Worm (Caenorhabditis elegans): ENCODE data around the gene H41C03.3.

The H41C03.3 gene

DNA sequence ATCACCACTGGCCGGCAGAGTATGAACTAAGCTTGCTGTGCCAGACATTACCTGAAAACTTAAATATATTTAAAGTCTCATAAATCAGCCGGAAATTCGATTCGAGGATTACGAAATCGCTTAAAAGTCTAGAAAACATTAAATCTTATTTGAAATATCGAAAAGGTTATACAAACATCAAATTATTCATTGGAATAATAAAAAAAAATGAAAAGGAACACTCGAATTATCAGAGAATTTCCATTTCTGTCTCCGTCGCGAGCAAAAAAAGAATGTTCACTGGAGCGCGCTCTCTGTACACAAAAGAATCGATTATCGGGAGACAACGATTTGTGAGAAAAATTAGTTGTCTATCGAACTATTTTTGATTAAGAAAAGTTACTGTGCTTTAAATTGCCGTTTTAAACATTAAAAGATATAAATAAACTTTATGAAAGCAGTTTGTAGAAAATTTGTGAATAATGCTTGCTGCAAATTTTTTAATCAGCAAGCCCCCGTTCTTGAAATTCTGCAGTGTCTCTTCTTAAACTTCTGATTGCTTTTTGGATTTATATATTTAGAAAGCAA lies 9.3 kb upstream of the H41C03.3 start, which contains the start of gene fzo-1 (continued):
- no peak for TF ChIP-seq sox-4 (tag; optimal IDR thresholded peaks at IDR 0.05)
- TF ChIP-seq Y22D7AL.16 (tag; optimal IDR thresholded peaks at IDR 0.05): no peak
- no peak for TF ChIP-seq C38D4.7 (GFP tag; optimal IDR thresholded peaks at IDR 0.05)
- peak; percentile 36 for TF ChIP-seq dmd-4 (tag; optimal IDR thresholded peaks at IDR 0.05; ENCODE audit: borderline replicate concordance)
- TF ChIP-seq nhr-232 (tag; optimal IDR thresholded peaks at IDR 0.05): no peak
- TF ChIP-seq T23F11.4 (GFP tag; optimal IDR thresholded peaks at IDR 0.05): no peak
- TF ChIP-seq mec-3 (tag; optimal IDR thresholded peaks at IDR 0.05; ENCODE audit: borderline replicate concordance): peak; percentile 40
- TF ChIP-seq zip-5 (tag; optimal IDR thresholded peaks at IDR 0.05): peak; percentile 96
- peak; percentile 90 for TF ChIP-seq fax-1 (tag; optimal IDR thresholded peaks at IDR 0.05)
- TF ChIP-seq ama-1 (optimal IDR thresholded peaks at IDR 0.05): no peak
- peak; percentile 99 for TF ChIP-seq ceh-31 (tag; optimal IDR thresholded peaks at IDR 0.05)
- no peak for TF ChIP-seq ceh-30 (tag; optimal IDR thresholded peaks at IDR 0.05)
- peak; percentile 86 for TF ChIP-seq lim-6 (tag; optimal IDR thresholded peaks at IDR 0.05)
- TF ChIP-seq che-1 (tag; optimal IDR thresholded peaks at IDR 0.05): no peak
- no peak for TF ChIP-seq odd-2 (tag; optimal IDR thresholded peaks at IDR 0.05)
- no peak for TF ChIP-seq madf-2 (tag; optimal IDR thresholded peaks at IDR 0.05)
- peak; percentile 23 for TF ChIP-seq ceh-48 (tag; optimal IDR thresholded peaks at IDR 0.05)
- peak; percentile 49 for TF ChIP-seq pax-1 (tag; optimal IDR thresholded peaks at IDR 0.05)
- TF ChIP-seq fkh-6 (tag; optimal IDR thresholded peaks at IDR 0.05): peak; percentile 60
- no peak for TF ChIP-seq hlh-13 (GFP tag; optimal IDR thresholded peaks at IDR 0.05)
- TF ChIP-seq ceh-18 (tag; optimal IDR thresholded peaks at IDR 0.05): peak; percentile 28
- no peak for TF ChIP-seq hlh-30 (tag; optimal IDR thresholded peaks at IDR 0.05; ENCODE audit: insufficient read depth)
- no peak for TF ChIP-seq nfya-1 (tag; optimal IDR thresholded peaks at IDR 0.05)
- TF ChIP-seq unc-3 (GFP tag; conservative IDR thresholded peaks at IDR 0.05): no peak
- peak; percentile 74 for TF ChIP-seq unc-3 (tag; optimal IDR thresholded peaks at IDR 0.05)
- TF ChIP-seq ceh-24 (tag; optimal IDR thresholded peaks at IDR 0.05): peak; percentile 35
- TF ChIP-seq ztf-16 (tag; optimal IDR thresholded peaks at IDR 0.05): peak; percentile 68
- peak; percentile 95 for TF ChIP-seq tbx-2 (tag; optimal IDR thresholded peaks at IDR 0.05)
- TF ChIP-seq unc-42 (tag; optimal IDR thresholded peaks at IDR 0.05): peak; percentile 71
- peak; percentile 16 for TF ChIP-seq npax-4 (tag; optimal IDR thresholded peaks at IDR 0.05)
- TF ChIP-seq ceh-6 (GFP tag; optimal IDR thresholded peaks at IDR 0.05): no peak
- TF ChIP-seq elt-4 (tag; optimal IDR thresholded peaks at IDR 0.05): no peak
- TF ChIP-seq sdc-2 (tag; optimal IDR thresholded peaks at IDR 0.05): peak; percentile 68
- peak; percentile 15 for TF ChIP-seq unc-86 (tag; optimal IDR thresholded peaks at IDR 0.05)
- peak; percentile 74 for TF ChIP-seq pqm-1 (tag; optimal IDR thresholded peaks at IDR 0.05)
- TF ChIP-seq ref-2 (tag; optimal IDR thresholded peaks at IDR 0.05): peak; percentile 91
- TF ChIP-seq ets-4 (tag; optimal IDR thresholded peaks at IDR 0.05): peak; percentile 92
- no peak for TF ChIP-seq nhr-11 (tag; optimal IDR thresholded peaks at IDR 0.05)
- no peak for TF ChIP-seq lin-11 (tag; optimal IDR thresholded peaks at IDR 0.05)
- no peak for TF ChIP-seq pat-9 (tag; optimal IDR thresholded peaks at IDR 0.05)
- TF ChIP-seq ahr-1 (tag; optimal IDR thresholded peaks at IDR 0.05): peak; percentile 81
- peak; percentile 92 for TF ChIP-seq hlh-8 (tag; optimal IDR thresholded peaks at IDR 0.05)
- TF ChIP-seq elt-2 (tag; optimal IDR thresholded peaks at IDR 0.05): peak; percentile 97
- no peak for TF ChIP-seq ceh-9 (tag; optimal IDR thresholded peaks at IDR 0.05)
- no peak for TF ChIP-seq K02D7.2 (tag; optimal IDR thresholded peaks at IDR 0.05)
- no peak for TF ChIP-seq fkh-10 (GFP tag; optimal IDR thresholded peaks at IDR 0.05)
- peak; percentile 75 for TF ChIP-seq ceh-34 (tag; optimal IDR thresholded peaks at IDR 0.05)

Measured in whole organism, late embryonic.